Worm (Caenorhabditis elegans) whole organism, L1 larva: ENCODE measurements around the gene ced-11.

Experiments used
- lir-3 ChIP-seq: sonication (generic microtip); optimal IDR thresholded peaks from 2 replicates; lab custom pipeline; 2016; ENCODE audit warnings: mild to moderate bottlenecking, missing genetic modification characterization, moderate library complexity, missing compliant biosample characterization; ENCODE audit not compliant: poor library complexity
- unc-62 ChIP-seq: fragments of 150-350 bp; optimal IDR thresholded peaks from 2 replicates; lab custom pipeline; 2014; ENCODE audit warnings: missing biosample characterization, missing genetic modification reagents, missing genetic modification characterization
- ztf-11 ChIP-seq, 2 experiments: sonication (generic microtip); optimal IDR thresholded peaks; 2 replicates each; lab custom pipeline; 2016 to 2017; ENCODE audit warnings: missing genetic modification characterization in 2 of 2, missing biosample characterization in 1 of 2, missing compliant biosample characterization in 1 of 2

DNA sequence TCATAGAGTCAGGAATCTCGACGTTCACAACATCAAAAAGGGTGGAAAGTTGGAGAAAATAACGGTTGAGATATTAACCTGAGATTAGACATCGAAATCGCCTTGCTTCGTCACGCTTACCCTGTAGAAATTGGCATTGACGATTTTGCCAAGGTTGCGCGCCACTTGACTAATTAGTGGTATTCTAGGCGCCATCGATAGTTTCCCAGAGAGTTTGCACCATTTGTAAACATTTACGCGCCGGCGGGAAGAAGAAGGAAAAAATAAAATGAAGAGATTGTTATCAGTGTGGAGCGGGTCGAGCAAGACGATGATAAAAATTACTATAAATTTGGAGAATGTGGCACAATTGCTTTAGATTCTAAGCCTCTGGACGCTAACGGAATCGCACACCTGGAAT is 9.1 kb upstream of the ced-11 start:
- TF ChIP-seq unc-62 (GFP tag; lab: Kevin White, UChicago) (no peak), lir-3 (tag; lab: Kevin White, UChicago) (no peak), ztf-11 (tag; optimal IDR thresholded peaks at IDR 0.05; lab: Kevin White, UChicago) (no peak)
